Worm (Caenorhabditis elegans) whole organism, midembryonic: Measurements from ENCODE around the gene T05G5.1.

Experiments
- med-1 ChIP-seq: sonication (generic microtip); optimal IDR thresholded peaks from 2 replicates; lab custom pipeline; 2017; ENCODE audit warnings: missing genetic modification characterization, mild to moderate bottlenecking, missing compliant biosample characterization, antibody characterized with exemption, missing genetic modification reagents; ENCODE audit not compliant: insufficient read depth
- tab-1 ChIP-seq: fragments of 200-800 bp; sonication (Bioruptor generic); IDR thresholded peaks from 2 replicates; pipeline ENCODE4 v1.3.6; 2022; ENCODE audit warnings: missing genetic modification characterization, missing compliant biosample characterization

DNA sequence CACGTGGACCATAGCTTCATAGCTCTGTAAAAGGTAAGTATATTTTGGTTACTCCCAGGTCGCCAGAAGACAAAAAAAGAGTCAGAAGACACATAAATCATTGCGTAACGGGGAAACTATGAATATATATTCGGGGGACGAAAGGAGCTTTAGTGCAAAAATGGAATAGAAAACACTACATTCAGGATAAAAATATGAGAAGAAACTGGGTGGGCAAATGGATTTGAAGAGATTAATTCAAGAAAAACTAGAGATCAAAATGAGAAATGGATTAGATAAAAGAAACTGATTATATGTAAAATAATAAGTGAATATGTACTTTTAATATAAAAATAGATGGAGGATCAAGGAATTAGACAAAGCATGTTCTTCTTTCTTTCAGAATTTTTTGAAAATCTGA, 15.7 kb downstream of the T05G5.1 start, which contains the start of gene C07A9.12:
- TF ChIP-seq med-1 (GFP tag; lab: Kevin White, UChicago) (no peak), tab-1 (GFP tag; lab: Robert Waterston, UW) (no peak)
